Worm (Caenorhabditis elegans): Measurements from ENCODE around the gene C34H4.2.

The C34H4.2 gene

ce11 chrIV:1548457-1548861 lies 5.1 kb upstream of the C34H4.2 start, which contains the start of gene col-107:
col-107 (plus strand) TSS chrIV:1548721.
- no peak for TF ChIP-seq lsy-2 (tag; optimal IDR thresholded peaks at IDR 0.05)
- TF ChIP-seq rnt-1 (tag; optimal IDR thresholded peaks at IDR 0.05): peak; percentile 22
- TF ChIP-seq nhr-76 (tag; optimal IDR thresholded peaks at IDR 0.05): no peak
- TF ChIP-seq zip-4 (GFP tag; optimal IDR thresholded peaks at IDR 0.05): no peak
- TF ChIP-seq nhr-11 (tag; optimal IDR thresholded peaks at IDR 0.05): no peak
- TF ChIP-seq unc-86 (tag; optimal IDR thresholded peaks at IDR 0.05): no peak
- no peak for TF ChIP-seq fkh-4 (tag; optimal IDR thresholded peaks at IDR 0.05; ENCODE audit: borderline replicate concordance)
- TF ChIP-seq xbp-1 (tag; optimal IDR thresholded peaks at IDR 0.05): no peak
- no peak for TF ChIP-seq Y116A8C.19 (tag; optimal IDR thresholded peaks at IDR 0.05; ENCODE audit: borderline replicate concordance)
- TF ChIP-seq pag-3 (tag; optimal IDR thresholded peaks at IDR 0.05; ENCODE audit: borderline replicate concordance, insufficient read depth): no peak
- no peak for TF ChIP-seq alr-1 (tag; optimal IDR thresholded peaks at IDR 0.05; ENCODE audit: borderline replicate concordance)
- no peak for TF ChIP-seq ceh-63 (GFP tag; optimal IDR thresholded peaks at IDR 0.05)
- no peak for TF ChIP-seq sptf-1 (tag; optimal IDR thresholded peaks at IDR 0.05)
- no peak for TF ChIP-seq lin-35 (GFP tag; optimal IDR thresholded peaks at IDR 0.05)
- TF ChIP-seq nhr-77 (tag; optimal IDR thresholded peaks at IDR 0.05): no peak
- no peak for TF ChIP-seq ceh-90 (tag; optimal IDR thresholded peaks at IDR 0.05)
- TF ChIP-seq unc-130 (tag; optimal IDR thresholded peaks at IDR 0.05): no peak
- no peak for TF ChIP-seq mab-9 (GFP tag; IDR thresholded peaks at IDR 0.05)
- no peak for TF ChIP-seq zag-1 (tag; optimal IDR thresholded peaks at IDR 0.05)
- TF ChIP-seq lin-13 (GFP tag; optimal IDR thresholded peaks at IDR 0.05): no peak
- TF ChIP-seq ztf-4 (tag; optimal IDR thresholded peaks at IDR 0.05): peak; percentile 6
- no peak for TF ChIP-seq ceh-8 (GFP tag; optimal IDR thresholded peaks at IDR 0.05)
- TF ChIP-seq C34B4.2 (tag; optimal IDR thresholded peaks at IDR 0.05): no peak
- peak; percentile 25 for TF ChIP-seq ama-1 (optimal IDR thresholded peaks at IDR 0.05)
- TF ChIP-seq nhr-20 (tag; optimal IDR thresholded peaks at IDR 0.05): peak; percentile 9
- no peak for TF ChIP-seq tlp-1 (tag; optimal IDR thresholded peaks at IDR 0.05)
- no peak for TF ChIP-seq mep-1 (tag; optimal IDR thresholded peaks at IDR 0.05)
- TF ChIP-seq unc-30 (tag; optimal IDR thresholded peaks at IDR 0.05): no peak
- no peak for TF ChIP-seq fkh-8 (tag; optimal IDR thresholded peaks at IDR 0.05)
- TF ChIP-seq ceh-88 (GFP tag; IDR thresholded peaks at IDR 0.05): no peak
- no peak for TF ChIP-seq ceh-82 (tag; optimal IDR thresholded peaks at IDR 0.05)
- TF ChIP-seq sup-37 (GFP tag; optimal IDR thresholded peaks at IDR 0.05): no peak
- no peak for TF ChIP-seq mdl-1 (tag; optimal IDR thresholded peaks at IDR 0.05)
- TF ChIP-seq fkh-10 (GFP tag; optimal IDR thresholded peaks at IDR 0.05): no peak
- TF ChIP-seq isw-1 (GFP tag; IDR thresholded peaks at IDR 0.05): no peak
- TF ChIP-seq ztf-11 (tag; optimal IDR thresholded peaks at IDR 0.05): no peak
- TF ChIP-seq ces-1 (GFP tag; optimal IDR thresholded peaks at IDR 0.05): no peak
- no peak for TF ChIP-seq nhr-237 (tag; optimal IDR thresholded peaks at IDR 0.05)
- TF ChIP-seq C04F5.9 (tag; optimal IDR thresholded peaks at IDR 0.05): no peak
- TF ChIP-seq nhr-47 (tag; optimal IDR thresholded peaks at IDR 0.05): no peak
- TF ChIP-seq nhr-12 (tag; optimal IDR thresholded peaks at IDR 0.05): no peak
- TF ChIP-seq sox-4 (tag; optimal IDR thresholded peaks at IDR 0.05): no peak
- no peak for TF ChIP-seq elt-3 (tag; optimal IDR thresholded peaks at IDR 0.05)
- TF ChIP-seq ets-5 (GFP tag; IDR thresholded peaks at IDR 0.05): no peak
- no peak for TF ChIP-seq tbx-2 (tag; optimal IDR thresholded peaks at IDR 0.05)
- peak; percentile 86 for TF ChIP-seq nhr-85 (tag)
- TF ChIP-seq snu-23 (GFP tag; optimal IDR thresholded peaks at IDR 0.05): peak; percentile 9
- no peak for TF ChIP-seq hlh-17 (GFP tag; optimal IDR thresholded peaks at IDR 0.05; ENCODE audit: borderline replicate concordance)
- no peak for TF ChIP-seq nhr-90 (tag; optimal IDR thresholded peaks at IDR 0.05; ENCODE audit: poor library complexity)
- no peak for TF ChIP-seq F16B12.6 (tag; optimal IDR thresholded peaks at IDR 0.05)
- TF ChIP-seq lir-3 (tag; optimal IDR thresholded peaks at IDR 0.05; ENCODE audit: poor library complexity): no peak
- TF ChIP-seq skn-1 (tag; optimal IDR thresholded peaks at IDR 0.05): no peak
- TF ChIP-seq unc-62 (GFP tag; optimal IDR thresholded peaks at IDR 0.05): no peak
- TF ChIP-seq aly-2 (tag; optimal IDR thresholded peaks at IDR 0.05): no peak
